Worm (Caenorhabditis elegans) whole organism, midembryonic: ENCODE results near the gene tomm-7.
A peak's percentile ranks its signal among the peaks of the same experiment; 100 is the strongest.

Experiments
- T22C8.4 ChIP-seq: fragments of 200-800 bp; sonication (Bioruptor generic); IDR thresholded peaks from 2 replicates; pipeline ENCODE4 v1.3.6; 2022; ENCODE audit warnings: missing genetic modification characterization, missing compliant biosample characterization
- cog-1 ChIP-seq: sonication (generic microtip); optimal IDR thresholded peaks from 2 replicates; lab custom pipeline; 2016; ENCODE audit warnings: missing genetic modification characterization, missing compliant biosample characterization
- flt-1 ChIP-seq: fragments of 200-800 bp; sonication (Bioruptor generic); IDR thresholded peaks from 2 replicates; pipeline ENCODE4 v1.3.6; 2022; ENCODE audit warnings: missing genetic modification characterization, missing compliant biosample characterization
- klf-2 ChIP-seq: fragments of 200-800 bp; sonication (Bioruptor generic); conservative IDR thresholded peaks from 2 replicates; pipeline ENCODE4 v1.3.6; 2022; ENCODE audit warnings: missing genetic modification reagents, missing genetic modification characterization, missing compliant biosample characterization
- med-1 ChIP-seq: sonication (generic microtip); optimal IDR thresholded peaks from 2 replicates; lab custom pipeline; 2017; ENCODE audit warnings: missing genetic modification characterization, mild to moderate bottlenecking, missing compliant biosample characterization, antibody characterized with exemption, missing genetic modification reagents; ENCODE audit not compliant: insufficient read depth
- ref-1 ChIP-seq: fragments of 200-800 bp; sonication (Bioruptor generic); conservative IDR thresholded peaks from 2 replicates; pipeline ENCODE4 v1.3.6; 2022; ENCODE audit warnings: missing genetic modification reagents, missing genetic modification characterization, missing compliant biosample characterization
- tab-1 ChIP-seq: fragments of 200-800 bp; sonication (Bioruptor generic); IDR thresholded peaks from 2 replicates; pipeline ENCODE4 v1.3.6; 2022; ENCODE audit warnings: missing genetic modification characterization, missing compliant biosample characterization
- ztf-23 ChIP-seq: fragments of 200-800 bp; sonication (Bioruptor generic); IDR thresholded peaks from 2 replicates; pipeline ENCODE4 v1.3.6; 2022; ENCODE audit warnings: missing genetic modification reagents, missing genetic modification characterization, missing compliant biosample characterization
- ztf-29 ChIP-seq: fragments of 200-800 bp; sonication (Bioruptor generic); IDR thresholded peaks from 2 replicates; pipeline ENCODE4 v1.3.6; 2022; ENCODE audit warnings: missing genetic modification reagents, missing genetic modification characterization, missing compliant biosample characterization

The tomm-7 gene

DNA sequence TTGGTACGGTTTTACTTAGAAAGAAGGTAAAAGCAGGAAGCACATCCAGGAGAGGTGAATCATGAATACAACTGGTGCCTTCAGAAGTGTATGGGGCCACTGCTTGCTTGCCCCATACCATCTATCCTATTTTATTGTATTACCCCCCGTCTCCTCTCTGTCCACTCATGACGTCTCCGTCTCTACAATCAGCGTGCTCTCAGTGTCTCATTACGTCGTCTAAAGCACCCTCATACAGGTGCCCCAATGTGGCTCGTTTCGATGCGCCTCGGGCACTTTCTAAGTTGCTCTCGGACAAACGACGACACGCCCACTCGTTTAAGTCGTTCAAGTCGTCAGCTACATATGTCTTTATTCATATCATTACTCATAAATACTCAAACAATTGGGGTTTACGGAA is 35.4 kb upstream of the tomm-7 start:
- TF ChIP-seq ref-1 (GFP tag; lab: Robert Waterston, UW), result no peak
- TF ChIP-seq T22C8.4 (GFP tag; lab: Robert Waterston, UW), result no peak
- TF ChIP-seq tab-1 (GFP tag; lab: Robert Waterston, UW), result no peak
- TF ChIP-seq flt-1 (GFP tag; lab: Robert Waterston, UW), result peak; percentile 56; the same call in 1 of the 2 replicates
- TF ChIP-seq ztf-23, result no peak

DNA sequence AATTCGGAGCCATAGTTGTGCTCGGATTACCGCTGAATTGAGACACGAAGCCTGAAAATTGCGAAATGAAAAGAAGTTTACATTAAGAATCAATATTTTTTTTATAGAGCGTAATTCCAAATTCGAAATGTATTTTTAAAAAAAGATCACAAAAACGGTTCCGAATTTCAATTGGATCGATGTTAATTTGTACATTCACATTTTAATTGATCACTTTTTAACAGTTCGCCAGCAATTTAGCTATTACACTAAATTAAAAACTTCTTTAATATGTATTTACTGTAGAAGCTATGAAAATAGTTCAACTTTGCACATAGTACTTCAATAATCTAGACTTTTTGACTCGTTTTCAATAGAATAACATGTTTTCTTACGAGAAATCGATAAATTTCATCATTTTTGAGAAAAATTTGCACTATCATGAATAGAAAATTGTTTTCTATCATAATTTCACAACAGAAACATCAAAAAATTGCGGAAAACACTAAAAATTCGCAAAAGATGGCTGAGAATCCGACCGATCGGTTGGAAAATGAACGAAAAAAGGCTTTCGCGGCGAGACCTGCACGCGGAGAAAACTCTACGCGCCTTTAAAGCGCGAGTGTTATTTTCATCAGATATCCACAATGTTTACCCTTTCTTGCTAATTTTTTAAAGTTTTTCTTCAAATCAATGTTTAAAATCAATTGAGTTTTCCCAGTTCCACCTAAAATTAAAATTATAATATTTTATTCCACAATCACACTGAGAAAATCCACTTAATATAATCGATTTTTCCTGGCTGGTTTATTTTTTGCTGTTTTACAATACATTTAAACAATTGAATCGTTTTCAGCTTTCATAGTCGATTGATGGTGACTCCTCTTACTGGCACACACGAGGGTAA is 30.6 kb upstream of the tomm-7 start, which contains the start of the genes egl-45 and kcmf-1:
egl-45 (minus strand) TSS at position 51 of the 886 bp plus-strand sequence.
kcmf-1 (plus strand) TSS at position 836 of the 886 bp plus-strand sequence.
- TF ChIP-seq cog-1 (tag; lab: Kevin White, UChicago), result no peak
- no peak for TF ChIP-seq T22C8.4 (GFP tag; lab: Robert Waterston, UW)
- TF ChIP-seq med-1 (GFP tag; lab: Kevin White, UChicago), result no peak

DNA sequence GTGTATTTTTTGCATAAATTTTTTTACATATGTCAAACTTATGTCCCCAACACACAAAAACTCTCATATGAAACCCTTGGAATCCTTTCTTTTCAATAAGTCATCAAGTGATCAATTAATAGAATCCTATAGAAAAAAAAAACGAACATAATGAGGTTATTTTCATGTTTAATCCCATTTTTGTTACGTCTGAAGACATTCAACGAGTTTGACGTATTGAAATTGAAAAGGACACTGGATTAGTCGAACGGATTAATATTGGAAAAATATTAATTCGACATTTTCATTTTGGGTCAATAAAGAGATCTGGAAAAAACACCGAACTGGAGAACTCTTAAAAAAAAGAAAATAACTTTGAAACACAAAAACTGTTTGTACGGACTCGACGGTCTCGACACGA is 26.9 kb upstream of the tomm-7 start:
- no peak for TF ChIP-seq ref-1 (GFP tag; lab: Robert Waterston, UW)
- TF ChIP-seq T22C8.4 (GFP tag; lab: Robert Waterston, UW), result no peak
- no peak for TF ChIP-seq ztf-29 (GFP tag; lab: Robert Waterston, UW)
- TF ChIP-seq klf-2 (GFP tag; lab: Robert Waterston, UW), result no peak
- no peak for TF ChIP-seq flt-1 (GFP tag; lab: Robert Waterston, UW)
- no peak for TF ChIP-seq cog-1 (tag; lab: Kevin White, UChicago)
- TF ChIP-seq tab-1 (GFP tag; lab: Robert Waterston, UW), result no peak
- TF ChIP-seq ztf-23, result no peak
- no peak for TF ChIP-seq med-1 (GFP tag; lab: Kevin White, UChicago)

DNA sequence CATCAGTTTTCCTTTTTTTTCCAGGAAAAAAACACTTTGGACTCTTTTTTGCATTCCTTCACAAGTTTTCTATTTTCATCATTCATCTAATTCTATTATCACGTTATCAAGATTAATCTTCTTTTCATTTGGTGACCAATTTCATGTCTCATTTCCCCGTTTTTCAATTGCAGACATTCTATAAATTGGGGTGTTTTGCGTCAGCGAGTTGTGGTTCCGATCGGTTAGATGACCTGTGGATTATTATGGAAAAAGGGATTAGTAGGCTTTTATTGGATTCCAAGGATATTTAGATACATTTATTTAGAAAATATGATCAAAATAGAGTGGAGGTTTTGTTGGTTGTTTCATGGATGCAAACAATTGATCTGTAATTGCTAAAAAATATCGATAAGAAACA is 24.6 kb upstream of the tomm-7 start:
- no peak for TF ChIP-seq klf-2 (GFP tag; lab: Robert Waterston, UW)
- TF ChIP-seq ztf-23, result no peak
- no peak for TF ChIP-seq med-1 (GFP tag; lab: Kevin White, UChicago)
- no peak for TF ChIP-seq ztf-29 (GFP tag; lab: Robert Waterston, UW)

DNA sequence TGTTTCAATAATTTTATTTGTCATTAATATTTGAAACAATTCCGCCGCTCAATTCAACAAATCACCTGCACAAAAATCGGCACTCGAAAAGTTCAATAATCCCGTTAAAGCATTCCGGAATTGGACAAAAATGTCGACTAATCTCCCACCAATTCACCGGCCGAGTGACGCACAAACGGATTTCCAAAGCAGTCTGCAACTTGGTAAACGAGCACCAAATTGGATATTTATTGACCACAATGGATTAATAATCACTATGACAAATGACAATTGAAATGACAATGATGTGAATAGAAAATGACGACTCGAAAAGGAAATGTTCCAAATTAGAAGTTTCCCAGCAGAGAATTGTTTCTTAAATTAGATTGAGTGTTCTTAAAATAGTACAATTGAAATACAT is 23.7 kb upstream of the tomm-7 start:
- TF ChIP-seq T22C8.4 (GFP tag; lab: Robert Waterston, UW) (no peak), tab-1 (GFP tag; lab: Robert Waterston, UW) (no peak), flt-1 (GFP tag; lab: Robert Waterston, UW) (no peak), ref-1 (GFP tag; lab: Robert Waterston, UW) (no peak), cog-1 (tag; lab: Kevin White, UChicago) (no peak), med-1 (GFP tag; lab: Kevin White, UChicago) (no peak), ztf-23 (no peak)

DNA sequence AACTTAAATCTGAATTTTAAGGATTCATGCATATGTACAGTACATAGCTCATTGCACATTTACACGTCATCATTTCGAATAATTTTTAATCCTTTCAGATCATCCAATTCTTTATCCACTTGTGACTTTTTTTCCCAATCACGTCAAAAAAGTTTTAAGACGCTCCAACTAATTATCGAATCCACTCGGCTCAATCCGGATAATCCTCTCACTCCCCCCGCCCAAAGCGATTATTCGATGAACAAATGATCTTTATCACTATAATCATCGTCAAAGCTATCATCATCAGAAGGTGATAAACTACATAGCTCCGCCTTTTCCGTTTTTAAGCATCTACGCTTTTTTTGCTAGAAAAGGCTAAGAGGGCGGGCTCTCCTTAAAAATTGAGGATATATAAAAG is 21.8 kb upstream of the tomm-7 start:
- TF ChIP-seq T22C8.4 (GFP tag; lab: Robert Waterston, UW), result no peak
- no peak for TF ChIP-seq med-1 (GFP tag; lab: Kevin White, UChicago)

DNA sequence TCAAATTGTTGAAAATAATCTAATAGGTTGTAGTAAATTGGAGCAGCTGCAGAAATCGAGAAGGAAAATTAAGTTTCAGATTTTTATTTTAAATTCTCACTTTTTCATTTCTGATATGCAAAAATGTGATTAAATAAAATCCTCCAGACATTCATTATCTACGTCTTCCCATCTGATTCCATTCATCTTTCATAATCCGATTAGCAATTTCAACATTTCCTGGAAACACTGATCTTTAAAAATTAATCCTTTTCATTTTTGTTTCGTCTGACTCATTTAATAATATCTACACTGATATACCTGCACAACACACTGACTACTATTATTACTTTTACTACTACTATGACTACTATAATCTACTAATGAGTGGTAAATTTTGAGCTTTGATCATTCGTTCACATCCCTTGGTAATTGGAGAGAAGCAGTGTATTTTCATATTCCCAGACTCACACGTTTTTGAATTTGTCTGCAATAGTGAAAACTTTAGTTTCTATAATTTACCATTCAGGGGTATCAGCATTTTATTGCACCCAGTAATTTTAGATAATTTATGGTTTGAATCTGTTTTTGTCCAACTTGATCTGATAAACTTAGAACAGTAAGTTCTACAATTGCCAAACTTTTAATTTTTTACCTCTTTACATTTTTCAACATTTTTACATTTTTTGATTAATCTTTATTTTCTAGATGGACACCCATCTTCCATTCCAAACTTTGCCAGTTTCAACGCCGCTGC is 20.3 kb upstream of the tomm-7 start, which contains the start of gene ceh-23:
ceh-23 (plus strand) TSS at position 686 of the 736 bp plus-strand sequence.
- no peak for TF ChIP-seq ztf-29 (GFP tag; lab: Robert Waterston, UW)
- TF ChIP-seq ref-1 (GFP tag; lab: Robert Waterston, UW), result no peak
- TF ChIP-seq tab-1 (GFP tag; lab: Robert Waterston, UW), result no peak
- no peak for TF ChIP-seq T22C8.4 (GFP tag; lab: Robert Waterston, UW)
- TF ChIP-seq flt-1 (GFP tag; lab: Robert Waterston, UW), result no peak
- TF ChIP-seq ztf-23, result no peak

DNA sequence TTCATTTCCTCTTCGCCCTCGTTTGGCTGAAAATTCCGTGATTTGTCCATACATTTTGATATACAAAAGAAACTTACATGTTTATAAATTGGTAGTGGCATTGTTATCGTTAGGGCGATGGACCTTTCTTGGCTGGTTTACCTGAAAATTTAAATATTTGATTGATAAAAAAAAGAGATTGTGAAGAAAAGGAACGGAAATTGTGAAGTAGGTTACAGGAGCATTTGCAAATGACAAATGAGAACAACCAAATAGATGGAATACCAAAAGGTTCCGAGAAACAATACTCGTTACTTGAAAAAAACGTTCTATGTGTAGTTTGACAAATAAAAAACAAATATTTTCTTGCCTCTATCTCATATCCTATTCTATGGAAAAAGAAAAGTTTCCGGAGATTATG is 15.9 kb upstream of the tomm-7 start, which contains the start of gene ZK652.8:
ZK652.8 (minus strand) TSS at position 101 of the 400 bp plus-strand sequence.
- TF ChIP-seq ztf-29 (GFP tag; lab: Robert Waterston, UW), result no peak
- no peak for TF ChIP-seq cog-1 (tag; lab: Kevin White, UChicago)
- no peak for TF ChIP-seq ref-1 (GFP tag; lab: Robert Waterston, UW)
- TF ChIP-seq med-1 (GFP tag; lab: Kevin White, UChicago), result no peak
- no peak for TF ChIP-seq klf-2 (GFP tag; lab: Robert Waterston, UW)
- no peak for TF ChIP-seq ztf-23
- no peak for TF ChIP-seq tab-1 (GFP tag; lab: Robert Waterston, UW)
- TF ChIP-seq flt-1 (GFP tag; lab: Robert Waterston, UW), result no peak
- TF ChIP-seq T22C8.4 (GFP tag; lab: Robert Waterston, UW), result no peak

DNA sequence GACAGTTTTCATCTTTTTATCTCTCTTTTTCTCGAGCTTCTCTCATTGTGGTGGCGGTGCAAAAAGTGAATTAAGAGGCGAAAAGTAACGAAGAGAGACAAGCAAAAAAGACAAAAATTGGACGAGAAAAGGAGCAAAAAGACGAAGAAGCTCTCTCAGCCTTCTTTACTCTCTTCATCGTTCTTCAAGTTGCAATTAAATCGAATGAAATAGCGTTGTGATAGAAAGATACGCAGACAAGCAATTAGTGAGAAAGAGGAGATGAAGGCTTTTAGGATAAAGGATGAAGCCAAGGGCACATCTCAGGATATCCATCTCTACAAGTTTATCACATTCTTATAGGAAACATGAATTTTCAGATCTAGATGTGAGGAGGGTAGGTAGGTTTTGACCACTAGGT is 11.2 kb upstream of the tomm-7 start:
- TF ChIP-seq cog-1 (tag; lab: Kevin White, UChicago) (no peak), T22C8.4 (GFP tag; lab: Robert Waterston, UW) (no peak), ztf-29 (GFP tag; lab: Robert Waterston, UW) (no peak), klf-2 (GFP tag; lab: Robert Waterston, UW) (no peak), flt-1 (GFP tag; lab: Robert Waterston, UW) (no peak), ref-1 (GFP tag; lab: Robert Waterston, UW) (no peak), tab-1 (GFP tag; lab: Robert Waterston, UW) (no peak), ztf-23 (no peak), med-1 (GFP tag; lab: Kevin White, UChicago) (no peak)
